Fruit fly (Drosophila melanogaster) whole organism, adult: ENCODE results near the gene CG9582.

Experiments
- CG11617 ChIP-seq: fragments of 200-800 bp; sonication (Bioruptor generic); optimal IDR thresholded peaks from 2 replicates; lab custom pipeline; 2017; ENCODE audit warnings: mild to moderate bottlenecking, missing biosample characterization, missing genetic modification reagents, missing genetic modification characterization
- CG12768 ChIP-seq: fragments of 200-800 bp; sonication (Bioruptor generic); optimal IDR thresholded peaks from 2 replicates; lab custom pipeline; 2017; ENCODE audit warnings: missing biosample characterization, missing genetic modification characterization, mild to moderate bottlenecking, moderate library complexity, missing genetic modification reagents
- CG14711 ChIP-seq: fragments of 200-800 bp; sonication (Bioruptor generic); optimal IDR thresholded peaks from 2 replicates; lab custom pipeline; 2018; ENCODE audit warnings: missing biosample characterization, mild to moderate bottlenecking, missing genetic modification characterization, moderate library complexity
- CG1620 ChIP-seq: fragments of 200-800 bp; sonication (Bioruptor generic); optimal IDR thresholded peaks from 2 replicates; lab custom pipeline; 2016; ENCODE audit warnings: missing biosample characterization, missing genetic modification characterization
- CG5204 ChIP-seq: fragments of 200-800 bp; sonication (Bioruptor generic); optimal IDR thresholded peaks from 2 replicates; lab custom pipeline; 2016; ENCODE audit warnings: missing biosample characterization, missing genetic modification characterization
- CG7045 ChIP-seq: fragments of 200-800 bp; sonication (Bioruptor generic); optimal IDR thresholded peaks from 2 replicates; lab custom pipeline; 2017; ENCODE audit warnings: missing biosample characterization, mild to moderate bottlenecking, missing genetic modification characterization
- CG7101 ChIP-seq: fragments of 200-800 bp; sonication (Bioruptor generic); optimal IDR thresholded peaks from 2 replicates; lab custom pipeline; 2018; ENCODE audit warnings: missing biosample characterization, mild to moderate bottlenecking, missing genetic modification characterization, moderate library complexity
- Clk ChIP-seq: fragments of 200-800 bp; sonication (Bioruptor generic); optimal IDR thresholded peaks from 2 replicates; lab custom pipeline; 2017; ENCODE audit warnings: missing biosample characterization, missing genetic modification characterization
- Crg-1 ChIP-seq: fragments of 200-800 bp; sonication (Bioruptor generic); optimal IDR thresholded peaks from 2 replicates; lab custom pipeline; 2016; ENCODE audit warnings: missing biosample characterization, missing genetic modification characterization
- Hr96 ChIP-seq: fragments of 200-800 bp; sonication (Bioruptor generic); optimal IDR thresholded peaks from 2 replicates; lab custom pipeline; 2016; ENCODE audit warnings: missing biosample characterization, missing genetic modification characterization
- Mnt ChIP-seq: fragments of 200-800 bp; sonication (Bioruptor generic); optimal IDR thresholded peaks from 2 replicates; lab custom pipeline; 2016; ENCODE audit warnings: missing biosample characterization, mild to moderate bottlenecking, missing genetic modification characterization
- cic ChIP-seq: fragments of 200-800 bp; sonication (Bioruptor generic); optimal IDR thresholded peaks from 2 replicates; lab custom pipeline; 2017; ENCODE audit warnings: missing biosample characterization, mild to moderate bottlenecking, missing genetic modification characterization, moderate library complexity
- cnc ChIP-seq, 2 experiments: fragments of >200 bp; optimal IDR thresholded peaks; 2 replicates each; lab custom pipeline; 2017
- kay ChIP-seq: fragments of 200-800 bp; sonication (Bioruptor generic); peaks from one replicate; lab custom pipeline; 2016; ENCODE audit warnings: missing biosample characterization, missing genetic modification characterization, borderline replicate concordance
- pad ChIP-seq: fragments of 200-800 bp; sonication (Bioruptor generic); optimal IDR thresholded peaks from 3 replicates; lab custom pipeline; 2017; ENCODE audit warnings: missing biosample characterization, missing genetic modification characterization, mild to moderate bottlenecking, moderate library complexity, missing genetic modification reagents
- toe ChIP-seq: fragments of 200-800 bp; sonication (Bioruptor generic); optimal IDR thresholded peaks from 2 replicates; lab custom pipeline; 2016; ENCODE audit warnings: missing biosample characterization, missing genetic modification characterization

Gene CG9582

dm6 chr2L:8982584-8983302, 48.9 kb downstream of the CG9582 start:
- no peak for TF ChIP-seq CG14711 (tag; lab: Kevin White, UChicago)
- TF ChIP-seq CG1620 (GFP tag; lab: Kevin White, UChicago): no peak
- no peak for TF ChIP-seq toe (GFP tag; lab: Kevin White, UChicago)
- no peak for TF ChIP-seq CG12768 (GFP tag; lab: Kevin White, UChicago)
- TF ChIP-seq CG5204 (GFP tag; lab: Kevin White, UChicago): no peak
- TF ChIP-seq CG7101 (tag; lab: Kevin White, UChicago): no peak
- TF ChIP-seq Crg-1: no peak

- TF ChIP-seq CG12768 (GFP tag; lab: Kevin White, UChicago) (no peak), cnc (optimal IDR thresholded peaks at IDR 0.05; lab: Kevin White, UChicago) (no peak), toe (GFP tag; lab: Kevin White, UChicago) (no peak), Mnt (no peak), kay (peak; percentile 69), CG7101 (tag; lab: Kevin White, UChicago) (no peak), Clk (GFP tag; lab: Kevin White, UChicago) (no peak), CG1620 (GFP tag; lab: Kevin White, UChicago) (no peak), cic (GFP tag; lab: Kevin White, UChicago) (no peak)
Observed at dm6 chr2L:8980359-8980758, 51.3 kb downstream of the CG9582 start, which contains the start of gene CG18662. TSS of gene CG18662 (plus strand) at chr2L:8980659.

- no peak for TF ChIP-seq Hr96
- no peak for TF ChIP-seq Clk (GFP tag; lab: Kevin White, UChicago)
- no peak for TF ChIP-seq pad
Observed at dm6 chr2L:8975328-8975727, 56.3 kb downstream of the CG9582 start, which contains the start of gene CG9541. TSS of gene CG9541 (minus strand) at chr2L:8975428.

dm6 chr2L:8974506-8974905, 57.1 kb downstream of the CG9582 start:
- TF ChIP-seq CG7101 (tag; lab: Kevin White, UChicago) (no peak), CG5204 (GFP tag; lab: Kevin White, UChicago) (no peak), cic (GFP tag; lab: Kevin White, UChicago) (no peak), Mnt (no peak), CG7045 (no peak), pad (no peak), Clk (GFP tag; lab: Kevin White, UChicago) (no peak), CG11617 (GFP tag; lab: Kevin White, UChicago) (no peak), CG12768 (GFP tag; lab: Kevin White, UChicago) (no peak)
